Worm (Caenorhabditis elegans) whole organism, L3 larva: ENCODE measurements around the gene bed-3.
A peak's percentile ranks its signal among the peaks of the same experiment; 100 is the strongest.
"Not testable (repeated sequence)": the region's sequence is repeated elsewhere in the genome, so short reads cannot be mapped to it uniquely, and the experiment has no call there.

Source experiments
- ZK546.5 ChIP-seq: sonication (generic microtip); optimal IDR thresholded peaks from 2 replicates; lab custom pipeline; 2017; ENCODE audit warnings: missing biosample characterization, missing genetic modification characterization
- ceh-16 ChIP-seq: sonication (generic microtip); optimal IDR thresholded peaks from 2 replicates; lab custom pipeline; 2017; ENCODE audit warnings: missing biosample characterization, missing genetic modification characterization
- ceh-9 ChIP-seq: sonication (generic microtip); optimal IDR thresholded peaks from 2 replicates; lab custom pipeline; 2018; ENCODE audit warnings: missing biosample characterization, missing genetic modification characterization
- daf-12 ChIP-seq: fragments of 150-350 bp; optimal IDR thresholded peaks from 2 replicates; lab custom pipeline; 2014; ENCODE audit warnings: missing biosample characterization, missing genetic modification reagents, missing genetic modification characterization
- egl-5 ChIP-seq: fragments of 150-350 bp; optimal IDR thresholded peaks from 2 replicates; lab custom pipeline; 2017; ENCODE audit warnings: missing biosample characterization, missing genetic modification reagents, missing genetic modification characterization, inconsistent platforms
- elt-2 ChIP-seq: sonication (generic microtip); optimal IDR thresholded peaks from 2 replicates; lab custom pipeline; 2016; ENCODE audit warnings: missing genetic modification reagents, mild to moderate bottlenecking, missing genetic modification characterization, missing compliant biosample characterization
- elt-3 ChIP-seq, 3 experiments: fragments of 150-350 bp in 1 of 3; sonication (generic microtip) in 2 of 3; optimal IDR thresholded peaks; 2 replicates in 2 of 3; 4 replicates in 1 of 3; lab custom pipeline; 2014 to 2017; ENCODE audit warnings: missing biosample characterization in 3 of 3, missing genetic modification characterization in 3 of 3
- eor-1 ChIP-seq, 2 experiments: fragments of 150-350 bp; optimal IDR thresholded peaks; 2 replicates each; lab custom pipeline; 2014 to 2018; ENCODE audit warnings: missing biosample characterization in 2 of 2, missing genetic modification characterization in 2 of 2
- fos-1 ChIP-seq: fragments of 150-350 bp; optimal IDR thresholded peaks from 2 replicates; lab custom pipeline; 2014; ENCODE audit warnings: missing biosample characterization, missing genetic modification characterization
- hmg-11 ChIP-seq: sonication (generic microtip); optimal IDR thresholded peaks from 2 replicates; lab custom pipeline; 2016; ENCODE audit warnings: missing genetic modification characterization, missing compliant biosample characterization
- jun-1 ChIP-seq: fragments of 150-350 bp; optimal IDR thresholded peaks from 2 replicates; lab custom pipeline; 2014; ENCODE audit warnings: missing biosample characterization, missing genetic modification reagents, missing genetic modification characterization
- lin-15B ChIP-seq: fragments of 150-350 bp; optimal IDR thresholded peaks from 2 replicates; lab custom pipeline; 2014; ENCODE audit warnings: missing biosample characterization, missing genetic modification characterization
- lin-39 ChIP-seq: fragments of 150-350 bp; optimal IDR thresholded peaks from 2 replicates; lab custom pipeline; 2018; ENCODE audit warnings: missing biosample characterization, missing genetic modification reagents, missing genetic modification characterization
- lsy-12 ChIP-seq: sonication (generic microtip); optimal IDR thresholded peaks from 2 replicates; lab custom pipeline; 2016; ENCODE audit warnings: mild to moderate bottlenecking, missing genetic modification characterization, missing compliant biosample characterization
- mdl-1 ChIP-seq: fragments of 150-350 bp; optimal IDR thresholded peaks from 2 replicates; lab custom pipeline; 2014; ENCODE audit warnings: missing biosample characterization, missing genetic modification characterization
- mml-1 ChIP-seq: fragments of 150-350 bp; sonication (generic microtip); optimal IDR thresholded peaks from 3 replicates; lab custom pipeline; 2014; ENCODE audit warnings: missing biosample characterization, missing genetic modification characterization
- nfya-1 ChIP-seq: sonication (generic microtip); optimal IDR thresholded peaks from 2 replicates; lab custom pipeline; 2017; ENCODE audit warnings: missing genetic modification characterization, mild to moderate bottlenecking, missing compliant biosample characterization, antibody characterized with exemption, moderate library complexity; ENCODE audit not compliant: insufficient read depth
- nhr-11 ChIP-seq: fragments of 150-350 bp; optimal IDR thresholded peaks from 2 replicates; lab custom pipeline; 2014; ENCODE audit warnings: missing biosample characterization, missing genetic modification characterization
- nhr-12 ChIP-seq: fragments of 150-350 bp; optimal IDR thresholded peaks from 2 replicates; lab custom pipeline; 2014; ENCODE audit warnings: missing biosample characterization, missing genetic modification characterization
- nhr-23 ChIP-seq: fragments of 150-350 bp; optimal IDR thresholded peaks from 2 replicates; lab custom pipeline; 2014; ENCODE audit warnings: missing biosample characterization, missing genetic modification reagents, missing genetic modification characterization
- nhr-25 ChIP-seq: sonication (generic microtip); optimal IDR thresholded peaks from 2 replicates; lab custom pipeline; 2017; ENCODE audit warnings: missing biosample characterization, missing genetic modification characterization
- nhr-67 ChIP-seq: fragments of 150-350 bp; optimal IDR thresholded peaks from 2 replicates; lab custom pipeline; 2014; ENCODE audit warnings: missing biosample characterization, missing genetic modification characterization
- nhr-76 ChIP-seq: fragments of 150-350 bp; sonication (generic microtip); optimal IDR thresholded peaks from 5 replicates; lab custom pipeline; 2014; ENCODE audit warnings: missing biosample characterization, missing genetic modification characterization
- nhr-77 ChIP-seq: fragments of 150-350 bp; optimal IDR thresholded peaks from 2 replicates; lab custom pipeline; 2014; ENCODE audit warnings: missing biosample characterization, missing genetic modification characterization
- pqm-1 ChIP-seq: fragments of 150-350 bp; optimal IDR thresholded peaks from 2 replicates; lab custom pipeline; 2017; ENCODE audit warnings: missing biosample characterization, missing genetic modification characterization, inconsistent platforms
- sea-2 ChIP-seq: fragments of 150-350 bp; sonication (generic microtip); optimal IDR thresholded peaks from 4 replicates; lab custom pipeline; 2014; ENCODE audit warnings: missing biosample characterization, missing genetic modification reagents, missing genetic modification characterization
- snpc-4 ChIP-seq: fragments of 150-350 bp; optimal IDR thresholded peaks from 2 replicates; lab custom pipeline; 2014; ENCODE audit warnings: missing biosample characterization, missing genetic modification characterization
- unc-39 ChIP-seq: sonication (generic microtip); optimal IDR thresholded peaks from 4 replicates; lab custom pipeline; 2017; ENCODE audit warnings: missing biosample characterization, missing genetic modification characterization
- ztf-11 ChIP-seq: fragments of 150-350 bp; optimal IDR thresholded peaks from 2 replicates; lab custom pipeline; 2014; ENCODE audit warnings: missing biosample characterization, missing genetic modification characterization
- ztf-4 ChIP-seq: fragments of 150-350 bp; optimal IDR thresholded peaks from 2 replicates; lab custom pipeline; 2014; ENCODE audit warnings: missing biosample characterization, missing genetic modification characterization

bed-3 gene

ce11 chrIV:9878893-9879379 lies 37.4 kb upstream of the bed-3 start, which contains the start of gene nhr-4:
Gene nhr-4 (plus strand): TSS chrIV:9879329.
- TF ChIP-seq mml-1 (tag; lab: Kevin White, UChicago): no peak
- TF ChIP-seq snpc-4 (tag; lab: Kevin White, UChicago): no peak
- TF ChIP-seq mdl-1 (tag; lab: Kevin White, UChicago): no peak
- no peak for TF ChIP-seq sea-2 (GFP tag; lab: Kevin White, UChicago)
- TF ChIP-seq eor-1 (tag; optimal IDR thresholded peaks at IDR 0.05; lab: Kevin White, UChicago): no peak
- no peak for TF ChIP-seq daf-12 (tag; lab: Kevin White, UChicago)

- TF ChIP-seq pqm-1: peak; percentile 13
- TF ChIP-seq egl-5 (tag; lab: Kevin White, UChicago): peak; percentile 64
- no peak for TF ChIP-seq nhr-25 (tag; lab: Kevin White, UChicago)
- no peak for TF ChIP-seq nfya-1 (tag; lab: Kevin White, UChicago)
- peak; percentile 61 for TF ChIP-seq snpc-4 (tag; lab: Kevin White, UChicago)
- TF ChIP-seq hmg-11: peak; percentile 19
- peak; percentile 78 for TF ChIP-seq lin-15B (tag; lab: Kevin White, UChicago)
- TF ChIP-seq elt-2 (tag; lab: Kevin White, UChicago): peak; percentile 34
- peak; percentile 59 for TF ChIP-seq lin-39
Measured at ce11 chrIV:9884257-9884656, 32.1 kb upstream of the bed-3 start, which contains the start of the genes prp-18 and mccc-1. Gene prp-18 (minus strand): TSS chrIV:9884383. Gene mccc-1 (plus strand): TSS chrIV:9884570.

- TF ChIP-seq nfya-1 (tag; lab: Kevin White, UChicago): no peak
- no peak for TF ChIP-seq hmg-11
- no peak for TF ChIP-seq sea-2 (GFP tag; lab: Kevin White, UChicago)
- no peak for TF ChIP-seq jun-1 (tag; lab: Kevin White, UChicago)
- TF ChIP-seq nhr-12: no peak
- no peak for TF ChIP-seq nhr-67
- TF ChIP-seq ceh-9 (tag; lab: Kevin White, UChicago): no peak
- no peak for TF ChIP-seq lsy-12 (tag; lab: Kevin White, UChicago)
- TF ChIP-seq nhr-76 (tag; lab: Kevin White, UChicago): no peak
Measured at ce11 chrIV:9889857-9890256, 26.5 kb upstream of the bed-3 start, which contains the start of gene ttbk-3. Gene ttbk-3 (minus strand): TSS chrIV:9889957.

ce11 chrIV:9891938-9892337 lies 24.4 kb upstream of the bed-3 start, which contains the start of gene F32B6.4:
Gene F32B6.4 (minus strand): TSS chrIV:9892038.
- TF ChIP-seq nhr-25 (tag; lab: Kevin White, UChicago) (no peak), ceh-16 (tag; lab: Kevin White, UChicago) (no peak), nhr-23 (tag; lab: Kevin White, UChicago) (no peak), egl-5 (tag; lab: Kevin White, UChicago) (no peak), mdl-1 (tag; lab: Kevin White, UChicago) (no peak), hmg-11 (no peak), elt-3 (tag; optimal IDR thresholded peaks at IDR 0.05; lab: Kevin White, UChicago) (no peak), ZK546.5 (tag; lab: Kevin White, UChicago) (no peak), ztf-4 (tag; lab: Kevin White, UChicago) (no peak), nhr-12 (no peak), nfya-1 (tag; lab: Kevin White, UChicago) (no peak), unc-39 (no peak), ztf-11 (tag; lab: Kevin White, UChicago) (no peak), lsy-12 (tag; lab: Kevin White, UChicago) (no peak)

ce11 chrIV:9893649-9894048 lies 22.7 kb upstream of the bed-3 start, which contains the start of gene sss-1:
Gene sss-1 (minus strand): TSS chrIV:9893749.
- not testable (repeated sequence) for TF ChIP-seq ztf-11, jun-1, nhr-77 (tag; lab: Kevin White, UChicago)

ce11 chrIV:9894331-9894730 lies 22.0 kb upstream of the bed-3 start, which contains the start of gene msp-77:
Gene msp-77 (plus strand): TSS chrIV:9894631.
- TF ChIP-seq lsy-12, fos-1, nhr-11 (tag; lab: Kevin White, UChicago): not testable (repeated sequence)
